Worm (Caenorhabditis elegans): ENCODE measurements around the gene C17G10.1.

DNA sequence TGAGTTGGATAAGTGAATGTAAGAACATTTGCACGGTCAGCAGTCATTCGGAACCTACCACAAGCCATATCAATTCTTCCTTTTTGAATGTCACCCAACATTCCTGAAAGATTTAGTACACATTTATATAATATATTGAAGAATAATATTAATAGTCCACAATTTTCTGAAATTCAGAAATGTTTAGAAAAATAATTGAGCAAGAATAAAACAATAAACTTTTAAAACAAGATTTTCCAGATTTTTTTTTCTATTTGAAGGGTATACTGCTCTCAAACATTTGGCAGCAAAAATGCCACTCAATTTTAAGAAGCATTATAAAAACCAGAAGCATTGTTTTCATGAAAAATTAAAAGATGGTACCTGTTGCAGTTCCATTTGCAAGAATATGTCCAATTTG lies 40.5 kb downstream of the C17G10.1 start, which contains the start of gene F59E12.8:
- TF ChIP-seq him-1 (tag; optimal IDR thresholded peaks at IDR 0.05) (no peak), dao-5 (tag; optimal IDR thresholded peaks at IDR 0.05) (no peak), W03F9.2 (tag; optimal IDR thresholded peaks at IDR 0.05) (no peak)

Measured in whole organism, L4/young adult.